Worm (Caenorhabditis elegans): Measurements from ENCODE around the gene B0334.5.

DNA sequence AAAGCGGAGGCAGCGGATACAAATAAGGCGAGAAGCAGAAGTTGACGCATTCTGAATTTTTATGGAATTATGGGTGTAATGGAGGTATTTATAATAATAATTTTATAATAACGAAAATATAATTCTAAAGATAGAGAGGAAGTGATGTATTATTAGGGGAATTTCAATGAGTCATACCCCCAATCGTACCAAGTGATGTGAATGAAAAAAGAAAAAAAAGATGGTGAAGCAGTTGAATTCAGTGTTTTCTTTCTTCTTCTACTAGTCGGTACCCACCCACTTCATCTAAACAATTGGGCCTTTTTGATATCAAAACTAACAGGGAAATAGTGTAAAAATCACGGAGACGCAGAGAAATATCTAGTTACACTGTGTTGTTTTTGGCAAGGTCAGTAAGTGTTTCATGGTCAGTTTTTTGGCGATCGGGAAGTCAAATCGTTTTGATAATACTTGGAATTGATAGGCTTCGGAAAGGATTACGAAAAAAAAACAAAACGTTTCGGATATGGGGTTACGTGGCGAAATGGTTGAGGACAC lies 10.7 kb upstream of the B0334.5 start, which contains the start of gene ttr-18:
- TF ChIP-seq sptf-1 (tag; optimal IDR thresholded peaks at IDR 0.05) (no peak), tbx-8 (GFP tag; optimal IDR thresholded peaks at IDR 0.05) (no peak), nhr-76 (tag; optimal IDR thresholded peaks at IDR 0.05) (no peak), ces-1 (GFP tag; optimal IDR thresholded peaks at IDR 0.05) (no peak), mab-5 (tag; optimal IDR thresholded peaks at IDR 0.05) (no peak), flh-1 (GFP tag; optimal IDR thresholded peaks at IDR 0.05) (no peak), snpc-4 (tag; optimal IDR thresholded peaks at IDR 0.05) (no peak), drap-1 (GFP tag; optimal IDR thresholded peaks at IDR 0.05) (no peak), M03D4.4 (tag; optimal IDR thresholded peaks at IDR 0.05) (no peak), pha-4 (tag; optimal IDR thresholded peaks at IDR 0.05) (no peak), elt-1 (tag; optimal IDR thresholded peaks at IDR 0.05; ENCODE audit: borderline replicate concordance, insufficient read depth) (no peak)
